Worm (Caenorhabditis elegans): ENCODE results near the gene ssp-35.

DNA sequence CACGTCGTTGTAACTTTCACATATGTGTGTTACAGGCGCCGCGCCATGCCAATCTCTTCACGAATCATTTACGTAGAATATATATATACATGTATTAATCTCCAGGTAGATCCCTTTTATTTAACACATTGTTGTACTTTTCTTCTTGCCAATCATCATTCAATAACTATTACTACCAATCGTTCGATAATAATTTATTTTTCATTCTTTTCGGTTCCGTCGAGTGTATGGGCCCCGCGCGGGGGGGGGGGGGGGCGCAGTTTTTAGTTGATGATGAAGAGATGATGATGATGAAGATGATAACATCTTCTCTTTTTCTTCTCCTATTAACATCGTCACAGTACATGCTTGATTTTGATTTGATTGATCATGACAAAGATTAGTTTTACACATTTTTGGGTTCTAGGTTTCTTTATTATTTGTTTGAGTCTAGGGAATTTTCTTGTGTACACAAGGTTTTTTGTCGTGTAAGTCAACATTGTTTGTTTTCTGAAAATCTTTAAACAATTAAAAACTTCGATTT is 35.7 kb upstream of the ssp-35 start:
- TF ChIP-seq ZK185.1 (tag; optimal IDR thresholded peaks at IDR 0.05; ENCODE audit: poor library complexity, severe bottlenecking) (no peak), xnd-1 (tag; optimal IDR thresholded peaks at IDR 0.05) (no peak), nhr-27 (tag; optimal IDR thresholded peaks at IDR 0.05) (no peak)
